Fruit fly (Drosophila melanogaster) whole organism, embryonic: ENCODE results near the gene Pph13.

Source experiments
- Bgb ChIP-seq: fragments of 200-800 bp; sonication (Bioruptor generic); IDR thresholded peaks from 2 replicates; pipeline ENCODE4 v1.3.6; 2022; ENCODE audit warnings: missing biosample characterization, missing genetic modification characterization; ENCODE audit not compliant: partially characterized antibody
- Blimp-1 ChIP-seq: fragments of 200-800 bp; sonication (Bioruptor generic); optimal IDR thresholded peaks from 3 replicates; lab custom pipeline; 2018; ENCODE audit warnings: missing biosample characterization, missing genetic modification characterization, mild to moderate bottlenecking, moderate library complexity, missing genetic modification reagents
- CG10209 ChIP-seq: fragments of 200-800 bp; sonication (Bioruptor generic); optimal IDR thresholded peaks from 3 replicates; lab custom pipeline; 2017; ENCODE audit warnings: missing biosample characterization, mild to moderate bottlenecking, missing genetic modification characterization, missing genetic modification reagents
- CG10366 ChIP-seq: fragments of 200-800 bp; sonication (Bioruptor generic); IDR thresholded peaks from 2 replicates; pipeline ENCODE4 v1.3.6; 2022; ENCODE audit warnings: missing biosample characterization, missing genetic modification characterization
- CG10959 ChIP-seq: fragments of 200-800 bp; sonication (Bioruptor generic); IDR thresholded peaks from 2 replicates; pipeline ENCODE4 v1.3.6; 2022; ENCODE audit warnings: missing biosample characterization, missing genetic modification characterization
- CG11085 ChIP-seq: fragments of 200-800 bp; sonication (Bioruptor generic); IDR thresholded peaks from 2 replicates; pipeline ENCODE4 v1.3.6; 2022; ENCODE audit warnings: missing biosample characterization, missing genetic modification characterization
- CG11247 ChIP-seq: fragments of 200-800 bp; sonication (Bioruptor generic); IDR thresholded peaks from 2 replicates; pipeline ENCODE4 v1.3.6; 2022; ENCODE audit warnings: missing biosample characterization, missing genetic modification characterization
- CG11560 ChIP-seq: fragments of 200-800 bp; sonication (Bioruptor generic); IDR thresholded peaks from 3 replicates; pipeline ENCODE4 v1.3.6; 2022; ENCODE audit warnings: missing biosample characterization, missing genetic modification characterization
- CG1233 ChIP-seq: fragments of 200-800 bp; sonication (Bioruptor generic); optimal IDR thresholded peaks from 4 replicates; lab custom pipeline; 2018; ENCODE audit warnings: missing biosample characterization, mild to moderate bottlenecking, missing genetic modification characterization
- CG12769 ChIP-seq: fragments of 200-800 bp; sonication (Bioruptor generic); optimal IDR thresholded peaks from 2 replicates; lab custom pipeline; 2019; ENCODE audit warnings: missing biosample characterization, mild to moderate bottlenecking, missing genetic modification characterization, moderate library complexity
- CG13424 ChIP-seq: fragments of 200-800 bp; sonication (Bioruptor generic); optimal IDR thresholded peaks from 2 replicates; lab custom pipeline; 2019; ENCODE audit warnings: missing biosample characterization, mild to moderate bottlenecking, missing genetic modification characterization, moderate library complexity
- CG14965 ChIP-seq: fragments of 200-800 bp; sonication (Bioruptor generic); optimal IDR thresholded peaks from 2 replicates; lab custom pipeline; 2016; ENCODE audit warnings: missing biosample characterization, missing genetic modification characterization, borderline replicate concordance
- CG1603 ChIP-seq: fragments of 200-800 bp; sonication (Bioruptor generic); optimal IDR thresholded peaks from 2 replicates; lab custom pipeline; 2019; ENCODE audit warnings: missing biosample characterization, mild to moderate bottlenecking, missing genetic modification characterization, moderate library complexity
- CG18262 ChIP-seq: fragments of 200-800 bp; optimal IDR thresholded peaks from 3 replicates; lab custom pipeline; 2019; ENCODE audit warnings: missing biosample characterization, mild to moderate bottlenecking, missing genetic modification characterization, moderate library complexity
- CG30403 ChIP-seq: fragments of 200-800 bp; sonication (Bioruptor generic); optimal IDR thresholded peaks from 3 replicates; lab custom pipeline; 2016; ENCODE audit warnings: missing biosample characterization, missing genetic modification characterization
- CG3281 ChIP-seq: fragments of 200-800 bp; sonication (Bioruptor generic); optimal IDR thresholded peaks from 3 replicates; lab custom pipeline; 2017; ENCODE audit warnings: missing biosample characterization, mild to moderate bottlenecking, missing genetic modification characterization
- CG33557 ChIP-seq: fragments of 200-800 bp; sonication (Bioruptor generic); optimal IDR thresholded peaks from 2 replicates; lab custom pipeline; 2019; ENCODE audit warnings: missing biosample characterization, mild to moderate bottlenecking, missing genetic modification characterization, moderate library complexity
- CG6683 ChIP-seq: fragments of 200-800 bp; sonication (Bioruptor generic); optimal IDR thresholded peaks from 2 replicates; lab custom pipeline; 2017; ENCODE audit warnings: missing biosample characterization, mild to moderate bottlenecking, missing genetic modification characterization, missing genetic modification reagents
- CG6791 ChIP-seq: fragments of 200-800 bp; sonication (Bioruptor generic); IDR thresholded peaks from 3 replicates; pipeline ENCODE4 v1.3.6; 2022; ENCODE audit warnings: missing biosample characterization, missing genetic modification characterization; ENCODE audit not compliant: partially characterized antibody
- CG7928 ChIP-seq: fragments of 200-800 bp; sonication (Bioruptor generic); optimal IDR thresholded peaks from 2 replicates; lab custom pipeline; 2017; ENCODE audit warnings: missing biosample characterization, mild to moderate bottlenecking, missing genetic modification characterization
- CG8765 ChIP-seq: fragments of 200-800 bp; sonication (Bioruptor generic); IDR thresholded peaks from 2 replicates; pipeline ENCODE4 v1.3.6; 2022; ENCODE audit warnings: missing biosample characterization, missing genetic modification characterization
- CG9797 ChIP-seq: fragments of 200-800 bp; sonication (Bioruptor generic); optimal IDR thresholded peaks from 3 replicates; lab custom pipeline; 2018; ENCODE audit warnings: missing biosample characterization, mild to moderate bottlenecking, missing genetic modification characterization
- Chrac-16 ChIP-seq: fragments of 200-800 bp; sonication (Bioruptor generic); optimal IDR thresholded peaks from 3 replicates; lab custom pipeline; 2016; ENCODE audit warnings: missing biosample characterization, missing genetic modification characterization
- D19A ChIP-seq: fragments of 200-800 bp; optimal IDR thresholded peaks from 3 replicates; lab custom pipeline; 2019; ENCODE audit warnings: missing biosample characterization, mild to moderate bottlenecking, missing genetic modification characterization, moderate library complexity
- Elba2 ChIP-seq: fragments of 200-800 bp; sonication (Bioruptor generic); optimal IDR thresholded peaks from 3 replicates; lab custom pipeline; 2016; ENCODE audit warnings: missing biosample characterization, missing genetic modification characterization
- H15 ChIP-seq: fragments of 200-800 bp; sonication (Bioruptor generic); IDR thresholded peaks from 3 replicates; pipeline ENCODE4 v1.3.6; 2022; ENCODE audit warnings: missing biosample characterization, missing genetic modification characterization
- H2.0 ChIP-seq: fragments of 200-800 bp; sonication (Bioruptor generic); IDR thresholded peaks from 2 replicates; pipeline ENCODE4 v1.3.6; 2022; ENCODE audit warnings: missing biosample characterization, missing genetic modification characterization
- HLH3B ChIP-seq: fragments of 200-800 bp; sonication (Bioruptor generic); IDR thresholded peaks from 2 replicates; pipeline ENCODE4 v1.3.6; 2022; ENCODE audit warnings: missing biosample characterization, missing genetic modification characterization
- Hr39 ChIP-seq: fragments of >200 bp; optimal IDR thresholded peaks from 2 replicates; lab custom pipeline; 2017
- Hr78 ChIP-seq, 2 experiments: fragments of 200-800 bp in 1 of 2; fragments of >200 bp in 1 of 2; sonication (Bioruptor generic) in 1 of 2; optimal IDR thresholded peaks; 2 replicates each; lab custom pipeline; 2017 to 2019; ENCODE audit warnings: missing biosample characterization in 2 of 2, missing genetic modification characterization in 2 of 2, mild to moderate bottlenecking in 1 of 2, moderate library complexity in 1 of 2
- Mad ChIP-seq: fragments of 200-800 bp; sonication (Bioruptor generic); optimal IDR thresholded peaks from 2 replicates; lab custom pipeline; 2016; ENCODE audit warnings: missing biosample characterization, missing genetic modification characterization
- NfI ChIP-seq: fragments of 200-800 bp; sonication (Bioruptor generic); optimal IDR thresholded peaks from 3 replicates; lab custom pipeline; 2018; ENCODE audit warnings: missing biosample characterization, mild to moderate bottlenecking, missing genetic modification characterization, moderate library complexity
- Ptx1 ChIP-seq: fragments of 200-800 bp; sonication (Bioruptor generic); IDR thresholded peaks from 2 replicates; pipeline ENCODE4 v1.3.6; 2022; ENCODE audit warnings: missing biosample characterization, missing genetic modification characterization
- Xbp1 ChIP-seq: fragments of 200-800 bp; sonication (Bioruptor generic); optimal IDR thresholded peaks from 3 replicates; lab custom pipeline; 2016; ENCODE audit warnings: missing biosample characterization, mild to moderate bottlenecking, missing genetic modification characterization
- Xrp1 ChIP-seq: fragments of 200-800 bp; sonication (Bioruptor generic); IDR thresholded peaks from 2 replicates; pipeline ENCODE4 v1.3.6; 2022; ENCODE audit warnings: missing biosample characterization, missing genetic modification characterization
- ac ChIP-seq: fragments of 200-800 bp; sonication (Bioruptor generic); optimal IDR thresholded peaks from 3 replicates; lab custom pipeline; 2017; ENCODE audit warnings: missing biosample characterization, mild to moderate bottlenecking, missing genetic modification characterization
- chif ChIP-seq, 2 experiments: fragments of 200-800 bp; sonication (Bioruptor generic); optimal IDR thresholded peaks; 3 replicates each; lab custom pipeline; 2016; ENCODE audit warnings: missing biosample characterization in 2 of 2, missing genetic modification characterization in 2 of 2
- ci ChIP-seq: fragments of 200-800 bp; sonication (Bioruptor generic); IDR thresholded peaks from 3 replicates; pipeline ENCODE4 v1.3.6; 2022; ENCODE audit warnings: missing biosample characterization, missing genetic modification characterization
- eve ChIP-seq, 2 experiments: fragments of >200 bp; optimal IDR thresholded peaks; 2 replicates each; lab custom pipeline; 2017; ENCODE audit warnings: missing biosample characterization in 2 of 2, missing genetic modification characterization in 2 of 2
- gt ChIP-seq: fragments of 200-800 bp; sonication (Bioruptor generic); IDR thresholded peaks from 2 replicates; pipeline ENCODE4 v1.3.6; 2022; ENCODE audit warnings: missing biosample characterization, missing genetic modification characterization
- oc ChIP-seq: fragments of 200-800 bp; sonication (Bioruptor generic); optimal IDR thresholded peaks from 2 replicates; lab custom pipeline; 2018; ENCODE audit warnings: missing biosample characterization, mild to moderate bottlenecking, missing genetic modification characterization, moderate library complexity
- odd ChIP-seq: fragments of 200-800 bp; sonication (Bioruptor generic); optimal IDR thresholded peaks from 2 replicates; lab custom pipeline; 2017; ENCODE audit warnings: missing biosample characterization, mild to moderate bottlenecking, missing genetic modification characterization
- prd ChIP-seq, 3 experiments: fragments of >200 bp in 2 of 3; fragments of 200-800 bp in 1 of 3; sonication (Bioruptor generic) in 1 of 3; optimal IDR thresholded peaks in 2 of 3; IDR thresholded peaks in 1 of 3; 2 replicates in 2 of 3; 3 replicates in 1 of 3; pipeline versions ENCODE4 v1.3.6 to Lab custom; 2017 to 2022; ENCODE audit warnings: missing biosample characterization in 1 of 3, missing genetic modification characterization in 1 of 3
- sima ChIP-seq: fragments of 200-800 bp; sonication (Bioruptor generic); optimal IDR thresholded peaks from 2 replicates; lab custom pipeline; 2016; ENCODE audit warnings: missing biosample characterization, missing genetic modification characterization
- sisA ChIP-seq: fragments of 200-800 bp; sonication (Bioruptor generic); IDR thresholded peaks from 2 replicates; pipeline ENCODE4 v1.3.6; 2022; ENCODE audit warnings: missing biosample characterization, missing genetic modification characterization
- slp2 ChIP-seq: fragments of 200-800 bp; sonication (Bioruptor generic); optimal IDR thresholded peaks from 2 replicates; lab custom pipeline; 2016; ENCODE audit warnings: missing biosample characterization, missing genetic modification characterization
- stwl ChIP-seq: fragments of 200-800 bp; sonication (Bioruptor generic); optimal IDR thresholded peaks from 3 replicates; lab custom pipeline; 2018; ENCODE audit warnings: missing biosample characterization, mild to moderate bottlenecking, missing genetic modification characterization, moderate library complexity
- zen ChIP-seq: fragments of 200-800 bp; sonication (Bioruptor generic); optimal IDR thresholded peaks from 3 replicates; lab custom pipeline; 2018; ENCODE audit warnings: missing biosample characterization, mild to moderate bottlenecking, missing genetic modification characterization, moderate library complexity
- zfh1 ChIP-seq: fragments of 200-800 bp; sonication (Bioruptor generic); IDR thresholded peaks from 3 replicates; pipeline ENCODE4 v1.3.6; 2022; ENCODE audit warnings: missing biosample characterization, missing genetic modification characterization

The Pph13 gene

DNA sequence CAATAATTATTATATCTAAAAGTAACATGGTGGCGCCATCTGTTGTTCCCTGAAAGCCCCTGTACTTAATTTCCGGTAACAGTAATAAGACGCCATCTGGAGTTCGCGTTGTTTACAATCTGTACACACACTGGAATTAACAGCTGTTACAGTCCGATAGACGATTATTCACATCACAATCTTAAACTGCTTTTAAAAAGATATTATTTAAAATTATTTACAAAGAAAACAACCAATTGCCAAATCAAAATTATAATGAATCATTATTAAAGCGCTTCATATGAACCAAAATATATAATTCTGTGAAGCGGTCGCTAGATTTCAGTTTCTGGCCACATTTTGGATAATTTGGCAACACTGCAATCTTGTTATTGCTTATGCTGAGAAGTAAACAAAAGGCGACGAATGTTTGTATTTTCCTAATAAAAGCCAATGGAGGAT is 25.2 kb downstream of the Pph13 start, which contains the start of gene CG13689 (continued):
- TF ChIP-seq CG9797 = peak; percentile 2
- peak in 1 of 2 experiments; percentile 67 for TF ChIP-seq chif (GFP tag; optimal IDR thresholded peaks at IDR 0.05; lab: Kevin White, UChicago)
- no peak for TF ChIP-seq Elba2
- peak; percentile 80 for TF ChIP-seq Xbp1 (GFP tag; lab: Kevin White, UChicago)
- no peak for TF ChIP-seq CG14965 (GFP tag; lab: Kevin White, UChicago)
- TF ChIP-seq CG11085 (GFP tag; lab: Robert Waterston, UW) = peak; percentile 21; the same call in 1 of the 2 replicates
- peak; percentile 77 for TF ChIP-seq Chrac-16 (GFP tag; lab: Kevin White, UChicago)
- peak; percentile 4 for TF ChIP-seq D19A (tag; lab: Kevin White, UChicago)
- TF ChIP-seq CG11247 (GFP tag; lab: Robert Waterston, UW) = peak; percentile 78
- TF ChIP-seq eve (GFP tag; optimal IDR thresholded peaks at IDR 0.05; lab: Kevin White, UChicago) = peak in 1 of 2 experiments; percentile 74
- TF ChIP-seq CG10209 (GFP tag; lab: Kevin White, UChicago) = peak; percentile 42
- TF ChIP-seq H2.0 = 0 out of 2 replicates have a peak, but pooled peaks have one; percentile 42
- TF ChIP-seq sima = no peak
- no peak for TF ChIP-seq CG7928
- peak; percentile 60 for TF ChIP-seq NfI (GFP tag; lab: Kevin White, UChicago)
- no peak for TF ChIP-seq CG8765 (GFP tag; lab: Robert Waterston, UW)
- TF ChIP-seq zfh1 (GFP tag; lab: Robert Waterston, UW) = peak; percentile 70

DNA sequence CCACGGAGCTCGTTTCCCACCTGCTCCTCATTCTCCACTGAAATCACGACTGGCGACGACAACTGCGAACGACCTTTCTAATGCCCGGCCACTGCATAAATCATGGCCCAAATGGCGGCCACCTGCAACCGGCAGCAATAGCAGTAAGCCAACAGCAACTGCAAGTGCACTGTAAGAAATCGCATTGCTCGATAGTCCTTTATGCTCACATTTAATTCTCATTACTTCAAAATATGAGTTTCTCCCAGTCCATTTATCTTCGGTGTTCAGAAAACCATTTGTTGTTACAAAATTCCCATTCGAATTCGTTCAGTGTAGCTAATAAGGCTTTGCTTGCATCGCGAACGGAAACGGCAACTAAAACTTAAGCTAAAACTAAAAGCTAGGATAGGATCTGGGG is 26.8 kb downstream of the Pph13 start:
- TF ChIP-seq H15 (GFP tag; lab: Robert Waterston, UW) (0 out of 3 replicates have a peak, but pooled peaks have one; percentile 35), CG6683 (GFP tag; lab: Kevin White, UChicago) (no peak), CG1233 (GFP tag; lab: Kevin White, UChicago) (no peak), gt (GFP tag; lab: Robert Waterston, UW) (no peak), zen (tag; lab: Kevin White, UChicago) (no peak), odd (no peak), Xrp1 (GFP tag; lab: Robert Waterston, UW) (peak; percentile 40; the same call in 1 of the 2 replicates), Blimp-1 (GFP tag; lab: Kevin White, UChicago) (no peak), H2.0 (no peak), CG10366 (no peak), CG30403 (GFP tag; lab: Kevin White, UChicago) (no peak), sisA (GFP tag; lab: Robert Waterston, UW) (0 out of 2 replicates have a peak, but pooled peaks have one; percentile 23), CG1603 (tag; lab: Kevin White, UChicago) (peak; percentile 30), CG10959 (0 out of 2 replicates have a peak, but pooled peaks have one; percentile 14), ac (GFP tag; lab: Kevin White, UChicago) (no peak), CG33557 (GFP tag; lab: Kevin White, UChicago) (no peak), prd (optimal IDR thresholded peaks at IDR 0.05; lab: Kevin White, UChicago) (no peak), prd (GFP tag; IDR thresholded peaks at IDR 0.05; lab: Robert Waterston, UW) (peak; percentile 30; the same call in 1 of the 3 replicates), oc (tag; lab: Kevin White, UChicago) (no peak), CG12769 (tag; lab: Kevin White, UChicago) (no peak), CG6791 (no peak), CG13424 (no peak), ci (GFP tag; lab: Robert Waterston, UW) (0 out of 3 replicates have a peak, but pooled peaks have one; percentile 29), CG18262 (tag; lab: Kevin White, UChicago) (no peak), Bgb (no peak), NfI (GFP tag; lab: Kevin White, UChicago) (no peak), Ptx1 (GFP tag; lab: Robert Waterston, UW) (0 out of 2 replicates have a peak, but pooled peaks have one; percentile 16), Mad (GFP tag; lab: Kevin White, UChicago) (no peak), stwl (tag; lab: Kevin White, UChicago) (no peak), Hr39 (lab: Kevin White, UChicago) (no peak), CG3281 (GFP tag; lab: Kevin White, UChicago) (no peak), slp2 (GFP tag; lab: Kevin White, UChicago) (no peak), CG11560 (tag; lab: Robert Waterston, UW) (no peak), HLH3B (0 out of 2 replicates have a peak, but pooled peaks have one; percentile 12), Hr78 (GFP tag; optimal IDR thresholded peaks at IDR 0.05; lab: Kevin White, UChicago) (no peak)
